Worm (Caenorhabditis elegans) whole organism, L4/young adult: Measurements from ENCODE around the gene cyp-34A10.

Source experiments
- W03F9.2 ChIP-seq: fragments of 150-350 bp; optimal IDR thresholded peaks from 2 replicates; lab custom pipeline; 2014; ENCODE audit warnings: missing biosample characterization, missing genetic modification characterization
- dao-5 ChIP-seq: sonication (generic microtip); optimal IDR thresholded peaks from 2 replicates; lab custom pipeline; 2016; ENCODE audit warnings: missing genotype, missing genetic modification characterization, moderate library complexity, missing compliant biosample characterization
- him-1 ChIP-seq: sonication (generic microtip); optimal IDR thresholded peaks from 2 replicates; lab custom pipeline; 2016; ENCODE audit warnings: missing genotype, missing genetic modification reagents, missing genetic modification characterization, missing compliant biosample characterization

cyp-34A10 gene

DNA sequence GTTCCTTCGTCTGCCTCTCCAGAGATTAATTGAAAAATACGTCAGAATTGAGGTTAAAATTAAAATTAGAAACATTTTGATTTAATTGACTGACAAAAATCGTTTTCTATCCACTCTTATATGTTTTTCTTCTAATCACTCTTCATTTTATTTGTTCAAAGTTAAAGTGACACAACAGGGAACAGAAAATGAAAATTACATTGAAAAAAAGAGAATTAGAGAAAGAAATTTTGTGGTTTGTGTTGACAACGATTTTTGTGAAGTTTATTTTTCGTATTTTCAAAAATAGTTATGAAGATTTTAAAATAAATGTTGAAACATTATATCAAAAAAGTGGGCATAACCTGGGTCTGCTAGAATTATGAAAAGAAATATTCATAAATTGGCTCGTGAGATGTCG is 15.2 kb downstream of the cyp-34A10 start, which contains the start of gene cyp-34A5:
cyp-34A5 (minus strand) TSS at position 101 of the 400 bp plus-strand sequence.
- no peak for TF ChIP-seq W03F9.2 (tag; lab: Kevin White, UChicago)
- TF ChIP-seq him-1, result no peak
- TF ChIP-seq dao-5 (tag; lab: Kevin White, UChicago), result no peak

DNA sequence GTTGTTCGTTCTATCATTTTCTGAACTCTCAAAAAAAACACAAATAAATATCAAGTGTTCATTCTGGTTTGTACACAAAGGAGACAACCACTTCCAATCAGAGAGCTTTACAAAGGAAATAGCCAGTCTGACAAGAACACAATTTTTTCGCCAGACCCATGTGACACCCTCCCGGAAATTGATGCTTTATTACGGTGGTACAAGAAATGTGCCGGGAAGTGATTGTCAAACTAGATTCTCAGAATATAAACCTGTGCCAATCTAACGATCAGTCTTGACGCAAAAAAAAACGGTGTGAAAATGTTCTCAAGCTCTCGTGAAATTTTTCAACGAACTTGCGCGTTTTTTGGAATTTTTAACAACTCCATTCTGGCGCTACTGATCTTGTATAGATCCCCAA is 19.1 kb downstream of the cyp-34A10 start, which contains the start of gene str-247:
str-247 (plus strand) TSS at position 301 of the 400 bp plus-strand sequence.
- TF ChIP-seq him-1 (no peak), W03F9.2 (tag; lab: Kevin White, UChicago) (no peak), dao-5 (tag; lab: Kevin White, UChicago) (no peak)

DNA sequence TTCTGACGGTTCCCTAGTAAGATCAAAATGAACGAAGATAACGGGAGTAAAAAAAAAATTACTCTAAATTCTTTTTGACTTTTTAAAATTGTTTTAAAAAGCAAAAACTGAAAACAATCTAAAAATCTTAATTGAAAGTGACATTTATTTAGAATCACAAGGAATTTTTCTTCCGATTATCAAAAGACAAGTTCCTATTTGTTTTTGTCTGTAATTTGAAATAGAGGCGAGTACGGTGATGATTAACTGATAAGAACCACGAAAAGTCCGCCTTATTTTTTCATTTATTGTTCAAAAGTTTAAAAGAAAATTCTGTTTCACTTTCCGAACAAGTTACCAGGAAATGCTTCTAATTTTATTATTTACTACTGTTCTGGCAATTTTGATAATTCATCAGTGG is 23.1 kb downstream of the cyp-34A10 start, which contains the start of gene dach-1:
dach-1 (plus strand) TSS at position 301 of the 400 bp plus-strand sequence.
- no peak for TF ChIP-seq him-1
- no peak for TF ChIP-seq W03F9.2 (tag; lab: Kevin White, UChicago)
- TF ChIP-seq dao-5 (tag; lab: Kevin White, UChicago), result no peak

DNA sequence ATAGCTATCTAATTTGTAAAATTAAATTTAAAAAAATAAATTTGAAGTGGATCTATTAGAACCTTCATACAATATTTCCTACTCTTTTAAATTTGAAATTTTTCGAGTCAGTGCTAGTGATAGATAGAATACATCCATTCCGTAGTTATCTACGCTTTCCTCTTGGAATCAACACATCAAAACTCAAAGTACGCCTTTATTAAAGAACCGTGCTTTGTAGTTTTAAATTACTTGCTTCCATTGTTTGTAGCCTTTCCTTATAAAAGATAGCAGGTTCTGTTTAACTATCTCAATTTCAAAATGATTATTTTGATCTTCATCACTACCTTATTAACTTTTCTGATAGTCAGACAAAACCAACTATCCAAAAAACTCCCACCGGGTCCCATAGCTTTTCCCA is 27.7 kb downstream of the cyp-34A10 start, which contains the start of gene cyp-35B3:
cyp-35B3 (plus strand) TSS at position 301 of the 400 bp plus-strand sequence.
- TF ChIP-seq dao-5 (tag; lab: Kevin White, UChicago), result no peak
- no peak for TF ChIP-seq W03F9.2 (tag; lab: Kevin White, UChicago)
- no peak for TF ChIP-seq him-1

DNA sequence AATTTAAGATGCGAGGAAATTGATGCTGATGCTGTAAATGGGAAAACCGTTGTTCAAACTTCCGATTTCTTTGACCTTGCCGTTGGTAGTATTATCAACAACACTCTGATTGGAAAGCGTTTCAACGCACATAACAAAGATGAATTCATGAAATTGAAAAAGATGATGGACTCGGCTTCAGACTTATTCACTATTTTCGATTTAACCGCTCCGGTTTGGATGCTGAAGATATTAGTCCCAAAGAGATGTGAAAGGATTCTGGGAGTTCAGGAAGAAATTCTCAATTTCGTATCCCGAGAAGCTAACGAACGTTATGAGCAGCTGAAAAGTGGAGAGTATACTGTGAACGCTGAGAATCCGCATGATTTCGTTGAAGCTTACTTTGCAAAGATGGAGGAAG is 29.4 kb downstream of the cyp-34A10 start:
- TF ChIP-seq dao-5 (tag; lab: Kevin White, UChicago) (no peak), him-1 (no peak), W03F9.2 (tag; lab: Kevin White, UChicago) (no peak)

DNA sequence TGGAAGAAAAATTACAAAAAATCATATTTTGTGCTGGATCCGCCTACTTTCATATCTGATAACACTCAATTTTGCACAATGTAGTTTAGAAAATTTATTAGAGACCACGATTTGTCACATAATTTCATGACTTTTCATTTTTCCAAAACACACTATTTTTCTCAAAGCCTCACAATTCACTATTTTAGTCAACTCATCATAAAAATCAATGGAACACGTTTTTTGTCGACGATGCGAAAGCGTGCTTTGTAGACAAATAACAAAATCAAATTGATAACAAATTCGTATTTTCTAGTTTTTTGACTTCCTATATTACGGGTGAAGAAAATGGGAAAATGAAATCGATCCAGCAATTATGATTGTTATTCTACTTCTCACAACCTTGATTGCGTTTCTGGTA is 30.9 kb downstream of the cyp-34A10 start, which contains the start of gene cyp-35B2:
cyp-35B2 (plus strand) TSS at position 301 of the 400 bp plus-strand sequence.
- TF ChIP-seq him-1 (no peak), dao-5 (tag; lab: Kevin White, UChicago) (no peak), W03F9.2 (tag; lab: Kevin White, UChicago) (no peak)

DNA sequence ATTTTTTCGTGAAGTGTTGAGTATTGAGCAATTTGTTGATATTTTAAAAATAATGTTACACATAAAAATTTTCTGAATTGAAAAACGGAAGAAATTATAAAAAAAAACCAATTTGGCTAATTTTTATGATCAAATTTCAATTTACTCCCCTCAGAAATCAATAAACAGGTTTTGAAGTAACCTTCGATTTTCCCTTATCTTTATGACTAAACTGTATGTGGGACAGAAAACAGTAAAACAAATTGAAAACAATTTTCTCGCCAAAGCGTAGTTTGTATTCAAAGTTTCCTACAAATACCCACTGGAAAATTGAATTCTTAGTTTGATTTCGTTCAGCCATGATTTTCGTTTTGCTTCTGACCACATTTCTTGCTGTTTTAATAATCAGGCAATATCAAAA is 34.0 kb downstream of the cyp-34A10 start, which contains the start of gene cyp-35B1:
cyp-35B1 (plus strand) TSS at position 244 of the 400 bp plus-strand sequence.
- no peak for TF ChIP-seq W03F9.2 (tag; lab: Kevin White, UChicago)
- TF ChIP-seq dao-5 (tag; lab: Kevin White, UChicago), result no peak
- TF ChIP-seq him-1, result no peak

DNA sequence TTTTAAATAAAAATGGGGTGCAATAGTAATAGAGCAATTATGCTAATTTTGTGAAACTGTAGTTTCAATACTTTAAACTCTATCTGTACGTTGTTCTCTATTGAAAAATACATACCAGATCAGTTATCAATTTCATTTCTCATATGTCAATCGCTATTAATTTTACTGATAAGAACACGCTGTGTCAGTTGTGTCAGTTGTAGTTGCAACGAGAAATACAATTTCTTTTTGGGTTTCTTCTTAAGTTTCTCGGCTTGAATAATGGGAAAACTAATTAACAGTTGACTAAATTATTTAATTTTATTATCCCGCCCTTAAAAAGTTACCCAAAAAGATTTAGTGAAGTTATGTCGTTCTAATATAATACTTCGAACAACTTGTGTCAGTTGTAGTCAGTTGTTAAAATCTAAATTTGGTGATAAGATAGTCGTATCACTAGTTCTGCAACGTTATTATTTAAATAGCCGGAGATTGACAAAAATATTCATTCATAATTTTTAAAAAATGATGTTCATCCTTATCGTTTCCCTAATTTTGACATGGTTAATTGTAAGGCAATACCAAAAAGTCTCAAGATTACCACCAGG is 36.8 kb downstream of the cyp-34A10 start, which contains the start of gene cyp-35A5:
cyp-35A5 (plus strand) TSS at position 435 of the 587 bp plus-strand sequence.
- TF ChIP-seq him-1 (no peak), dao-5 (tag; lab: Kevin White, UChicago) (no peak), W03F9.2 (tag; lab: Kevin White, UChicago) (no peak)

DNA sequence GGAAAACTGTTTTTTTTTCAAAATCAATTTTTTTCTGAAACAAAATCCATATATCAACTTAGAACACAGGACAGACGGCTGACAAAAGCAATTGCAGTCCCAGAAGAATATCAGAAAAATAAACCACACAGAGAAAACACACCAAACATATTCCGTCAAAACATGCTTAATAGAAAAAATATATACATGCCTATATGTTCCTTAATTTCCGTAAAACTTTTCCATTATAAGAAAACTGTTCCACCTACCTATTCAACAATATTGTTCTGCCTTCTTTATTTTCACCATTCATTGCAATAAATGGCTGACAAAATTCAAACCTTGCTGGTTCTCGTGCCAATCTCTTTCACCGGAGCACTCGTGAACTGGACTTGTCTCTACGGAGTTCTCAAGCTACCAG is 41.5 kb downstream of the cyp-34A10 start, which contains the start of gene srx-63:
srx-63 (plus strand) TSS at position 301 of the 400 bp plus-strand sequence.
- TF ChIP-seq dao-5 (tag; lab: Kevin White, UChicago) (no peak), him-1 (no peak), W03F9.2 (tag; lab: Kevin White, UChicago) (no peak)

DNA sequence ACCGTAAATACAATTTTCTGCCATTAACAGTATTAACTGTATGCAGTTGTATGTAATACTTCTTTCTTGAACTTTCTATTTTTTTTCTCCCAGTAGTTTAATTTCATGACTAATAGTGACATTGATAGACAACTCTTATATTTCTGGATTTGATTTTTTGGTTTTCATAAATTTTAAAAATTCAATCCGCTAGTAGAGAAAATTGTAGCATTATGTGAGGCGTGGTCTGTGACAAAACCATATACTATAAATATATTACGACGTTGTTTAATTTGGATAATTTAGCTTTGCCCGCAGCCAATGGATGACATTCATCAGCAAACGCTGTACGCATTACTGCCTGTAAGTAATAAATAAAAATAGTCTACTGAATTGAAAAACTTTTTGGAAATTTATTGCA is 43.7 kb downstream of the cyp-34A10 start, which contains the start of gene srx-64:
srx-64 (plus strand) TSS at position 301 of the 400 bp plus-strand sequence.
- TF ChIP-seq dao-5 (tag; lab: Kevin White, UChicago) (no peak), W03F9.2 (tag; lab: Kevin White, UChicago) (no peak), him-1 (no peak)

DNA sequence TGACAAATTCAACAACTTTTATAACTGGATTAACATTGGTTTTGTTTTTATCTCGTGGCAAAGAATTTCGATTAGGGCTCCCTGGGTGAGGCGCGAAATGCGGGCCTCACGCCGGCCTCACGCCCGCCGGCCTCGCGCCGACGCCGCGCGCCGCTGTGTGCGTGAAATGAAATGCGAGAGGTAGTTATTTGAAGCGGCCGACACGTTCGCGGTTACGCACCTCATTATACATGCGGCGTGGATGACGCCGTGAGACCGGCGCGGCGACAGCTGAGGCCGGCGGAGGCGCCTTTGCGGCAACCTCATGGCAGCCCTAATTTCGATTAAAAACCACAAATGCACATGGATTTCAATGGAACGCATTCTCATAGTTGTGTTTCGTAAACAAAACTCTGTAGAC is 45.3 kb downstream of the cyp-34A10 start:
- TF ChIP-seq him-1 (no peak), dao-5 (tag; lab: Kevin White, UChicago) (no peak), W03F9.2 (tag; lab: Kevin White, UChicago) (no peak)

DNA sequence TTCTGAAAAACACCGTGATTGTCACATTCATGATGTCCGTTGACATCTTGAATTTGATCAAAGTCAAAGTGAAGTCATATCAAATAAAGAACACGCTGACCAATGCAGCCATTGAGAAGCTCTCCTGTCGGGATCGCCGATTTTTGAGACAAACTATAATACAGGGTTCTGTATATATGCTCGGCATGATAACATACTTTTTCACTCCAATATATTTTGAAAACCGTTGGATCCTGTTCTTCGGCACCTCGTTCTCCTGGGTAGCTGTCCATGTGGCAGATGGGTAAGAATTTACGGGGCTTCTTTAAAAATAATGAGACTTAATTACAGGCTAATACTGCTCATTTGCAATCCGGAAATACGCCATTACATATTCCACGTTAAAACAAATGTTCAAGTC is 50.2 kb downstream of the cyp-34A10 start:
- TF ChIP-seq dao-5 (tag; lab: Kevin White, UChicago) (no peak), W03F9.2 (tag; lab: Kevin White, UChicago) (no peak), him-1 (no peak)

DNA sequence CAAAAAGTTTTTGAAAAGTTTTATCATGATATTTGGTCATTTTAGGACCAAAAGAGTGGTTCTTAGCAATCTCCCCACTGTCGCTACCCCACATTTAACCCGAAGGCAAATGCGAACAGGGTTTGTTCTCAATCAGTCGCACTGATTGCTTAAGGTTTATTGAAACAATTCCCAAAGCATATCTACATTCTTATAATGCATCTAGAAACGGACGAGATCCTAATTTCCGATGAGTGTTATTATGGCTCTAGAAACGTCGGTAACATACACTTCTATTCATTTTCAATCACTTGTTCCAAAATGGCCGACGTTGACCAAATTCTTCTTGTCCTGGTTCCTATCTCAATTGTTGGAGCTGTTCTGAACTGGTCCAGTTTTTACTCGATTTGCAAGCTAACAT is 51.2 kb downstream of the cyp-34A10 start, which contains the start of gene srx-65:
srx-65 (plus strand) TSS at position 301 of the 400 bp plus-strand sequence.
- TF ChIP-seq W03F9.2 (tag; lab: Kevin White, UChicago) (no peak), dao-5 (tag; lab: Kevin White, UChicago) (no peak), him-1 (no peak)
